Worm (Caenorhabditis elegans) whole organism, L4 larva: ENCODE data around the gene pepm-1.

Experiments used
- F10B5.3 ChIP-seq: sonication (generic microtip); optimal IDR thresholded peaks from 2 replicates; lab custom pipeline; 2016; ENCODE audit warnings: mild to moderate bottlenecking, missing genetic modification characterization, missing compliant biosample characterization
- F37D6.2 ChIP-seq: sonication (generic microtip); optimal IDR thresholded peaks from 2 replicates; lab custom pipeline; 2016; ENCODE audit warnings: mild to moderate bottlenecking, missing genetic modification characterization, missing compliant biosample characterization
- F44E2.7 ChIP-seq: fragments of 200-800 bp; sonication (Bioruptor generic); IDR thresholded peaks from 2 replicates; pipeline ENCODE4 v2.1.2; 2022; ENCODE audit warnings: missing genetic modification characterization, missing compliant biosample characterization
- R02D3.7 ChIP-seq: fragments of 150-350 bp; sonication (generic microtip); optimal IDR thresholded peaks from 3 replicates; lab custom pipeline; 2014; ENCODE audit warnings: missing biosample characterization, missing genetic modification characterization
- aha-1 ChIP-seq: fragments of 150-350 bp; peaks from one replicate; lab custom pipeline; 2014; ENCODE audit warnings: missing biosample characterization, missing genetic modification characterization
- aly-2 ChIP-seq: sonication (generic microtip); optimal IDR thresholded peaks from 2 replicates; lab custom pipeline; 2018; ENCODE audit warnings: missing biosample characterization, missing genetic modification characterization
- ceh-28 ChIP-seq: fragments of 150-350 bp; optimal IDR thresholded peaks from 2 replicates; lab custom pipeline; 2014; ENCODE audit warnings: missing biosample characterization, missing genetic modification reagents, missing genetic modification characterization
- ceh-44 ChIP-seq: fragments of 200-800 bp; sonication (Bioruptor generic); IDR thresholded peaks from 2 replicates; pipeline ENCODE4 v1.3.6; 2022; ENCODE audit warnings: missing genetic modification reagents, missing genetic modification characterization, missing compliant biosample characterization
- daf-16 ChIP-seq, 3 experiments: sonication (generic microtip); optimal IDR thresholded peaks; 2 replicates each; lab custom pipeline; 2016 to 2017; ENCODE audit warnings: missing genetic modification characterization in 3 of 3, missing genetic modification reagents in 3 of 3, mild to moderate bottlenecking in 2 of 3, missing compliant biosample characterization in 2 of 3, missing biosample characterization in 1 of 3, moderate library complexity in 1 of 3
- daf-19 ChIP-seq: fragments of 200-800 bp; sonication (Bioruptor generic); conservative IDR thresholded peaks from 2 replicates; pipeline ENCODE4 v1.3.6; 2022; ENCODE audit warnings: missing genetic modification characterization, missing compliant biosample characterization
- fkh-10 ChIP-seq: fragments of 150-350 bp; optimal IDR thresholded peaks from 2 replicates; lab custom pipeline; 2014; ENCODE audit warnings: missing biosample characterization, missing genetic modification reagents, missing genetic modification characterization
- lin-13 ChIP-seq: fragments of 150-350 bp; optimal IDR thresholded peaks from 2 replicates; lab custom pipeline; 2014; ENCODE audit warnings: missing biosample characterization, missing genetic modification reagents, missing genetic modification characterization
- lin-38 ChIP-seq: fragments of 200-800 bp; sonication (Bioruptor generic); IDR thresholded peaks from 2 replicates; pipeline ENCODE4 v1.3.6; 2022; ENCODE audit warnings: missing genetic modification reagents, missing genetic modification characterization, missing compliant biosample characterization
- madf-5 ChIP-seq, 2 experiments: fragments of 200-800 bp; sonication (Bioruptor generic); IDR thresholded peaks; 2 replicates each; pipeline ENCODE4 v1.3.6; 2022; ENCODE audit warnings: missing compliant biosample characterization in 2 of 2, missing genetic modification characterization in 2 of 2
- madf-9 ChIP-seq: fragments of 200-800 bp; sonication (Bioruptor generic); conservative IDR thresholded peaks from 2 replicates; pipeline ENCODE4 v1.3.6; 2022; ENCODE audit warnings: missing genetic modification reagents, missing genetic modification characterization, missing compliant biosample characterization
- mep-1 ChIP-seq: fragments of 150-350 bp; sonication (generic microtip); optimal IDR thresholded peaks from 3 replicates; lab custom pipeline; 2014; ENCODE audit warnings: missing biosample characterization, missing genetic modification characterization
- mes-2 ChIP-seq: sonication (generic microtip); optimal IDR thresholded peaks from 2 replicates; lab custom pipeline; 2016; ENCODE audit warnings: missing genotype, mild to moderate bottlenecking, missing genetic modification characterization, missing compliant biosample characterization; ENCODE audit not compliant: poor library complexity, severe bottlenecking
- nhr-237 ChIP-seq: sonication (generic microtip); optimal IDR thresholded peaks from 2 replicates; lab custom pipeline; 2017; ENCODE audit warnings: missing biosample characterization, missing genetic modification characterization
- nhr-28 ChIP-seq: fragments of 150-350 bp; optimal IDR thresholded peaks from 2 replicates; lab custom pipeline; 2014; ENCODE audit warnings: missing biosample characterization, missing genetic modification characterization
- nhr-42 ChIP-seq: fragments of 200-800 bp; sonication (Bioruptor generic); IDR thresholded peaks from 2 replicates; pipeline ENCODE4 v1.3.6; 2022; ENCODE audit warnings: missing genetic modification characterization, missing compliant biosample characterization
- nhr-48 ChIP-seq: sonication (generic microtip); optimal IDR thresholded peaks from 2 replicates; lab custom pipeline; 2016; ENCODE audit warnings: mild to moderate bottlenecking, missing genetic modification characterization, missing compliant biosample characterization
- pha-4 ChIP-seq, 2 experiments: fragments of 150-350 bp in 1 of 2; fragments of 200-800 bp in 1 of 2; sonication (Bioruptor generic) in 1 of 2; IDR thresholded peaks in 1 of 2; optimal IDR thresholded peaks in 1 of 2; 2 replicates each; pipeline versions ENCODE4 v1.3.6 to Lab custom; 2014 to 2022; ENCODE audit warnings: missing genetic modification characterization in 2 of 2, missing genetic modification reagents in 2 of 2, missing biosample characterization in 1 of 2, missing compliant biosample characterization in 1 of 2
- spr-3 ChIP-seq: fragments of 200-800 bp; sonication (Bioruptor generic); optimal IDR thresholded peaks from 2 replicates; lab custom pipeline; 2018; ENCODE audit warnings: mild to moderate bottlenecking, missing genetic modification characterization, missing compliant biosample characterization
- unc-39 ChIP-seq: sonication (generic microtip); optimal IDR thresholded peaks from 2 replicates; lab custom pipeline; 2017; ENCODE audit warnings: missing biosample characterization, missing genetic modification characterization
- unc-62 ChIP-seq, 3 experiments: fragments of 150-350 bp in 1 of 3; sonication (generic microtip); optimal IDR thresholded peaks in 2 of 3; peaks in 1 of 3; 1 replicate in 1 of 3; 2 replicates in 2 of 3; lab custom pipeline; 2014 to 2017; ENCODE audit warnings: missing biosample characterization in 3 of 3, missing genetic modification characterization in 3 of 3, missing genetic modification reagents in 3 of 3, missing genotype in 1 of 3
- zag-1 ChIP-seq: fragments of 150-350 bp; optimal IDR thresholded peaks from 2 replicates; lab custom pipeline; 2014; ENCODE audit warnings: missing biosample characterization, missing genetic modification characterization
- ztf-11 ChIP-seq: fragments of 150-350 bp; optimal IDR thresholded peaks from 2 replicates; lab custom pipeline; 2014; ENCODE audit warnings: missing biosample characterization, missing genetic modification characterization

The pepm-1 gene

DNA sequence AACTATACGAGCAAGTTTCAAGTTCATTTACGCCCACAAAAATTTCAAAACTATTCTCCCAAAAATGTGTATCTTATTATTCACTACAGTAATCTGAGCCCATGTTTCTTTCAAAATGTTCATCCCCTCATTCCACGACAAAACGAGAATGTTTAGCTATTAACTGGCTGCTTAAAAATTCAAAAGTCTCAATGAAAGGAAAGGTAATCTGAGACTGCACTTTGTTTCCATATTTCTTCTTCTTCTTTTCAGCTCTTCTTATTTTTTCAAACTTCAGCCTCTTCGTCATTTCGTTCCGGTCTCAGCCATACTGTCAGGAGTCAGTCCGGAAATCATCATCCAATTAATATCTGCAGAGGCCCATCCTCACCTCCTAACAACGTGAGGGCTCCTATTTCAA, 43.9 kb downstream of the pepm-1 start, which contains the start of gene unc-39:
TSS of gene unc-39 (plus strand) at position 301 of the 400 bp plus-strand sequence.
- TF ChIP-seq F44E2.7 (GFP tag; lab: Robert Waterston, UW): no peak
- TF ChIP-seq mes-2 (tag; lab: Kevin White, UChicago): no peak
- no peak for TF ChIP-seq nhr-237 (tag; lab: Kevin White, UChicago)
- no peak for TF ChIP-seq nhr-28 (tag; lab: Kevin White, UChicago)
- TF ChIP-seq spr-3: no peak
- TF ChIP-seq daf-16 (GFP tag; optimal IDR thresholded peaks at IDR 0.05; lab: Kevin White, UChicago): no peak
- TF ChIP-seq daf-16 (tag; optimal IDR thresholded peaks at IDR 0.05; lab: Kevin White, UChicago): no peak
- TF ChIP-seq fkh-10 (GFP tag; lab: Kevin White, UChicago): no peak
- no peak for TF ChIP-seq ceh-44 (GFP tag; lab: Robert Waterston, UW)
- TF ChIP-seq daf-19 (GFP tag; lab: Robert Waterston, UW): no peak
- no peak for TF ChIP-seq R02D3.7 (tag; lab: Kevin White, UChicago)
- no peak for TF ChIP-seq madf-9 (GFP tag; lab: Robert Waterston, UW)
- TF ChIP-seq pha-4 (GFP tag; IDR thresholded peaks at IDR 0.05; lab: Robert Waterston, UW): no peak
- TF ChIP-seq pha-4 (tag; optimal IDR thresholded peaks at IDR 0.05; lab: Kevin White, UChicago): no peak
- TF ChIP-seq lin-38 (GFP tag; lab: Robert Waterston, UW): no peak
- TF ChIP-seq F10B5.3 (tag; lab: Kevin White, UChicago): no peak
- no peak for TF ChIP-seq ztf-11 (tag; lab: Kevin White, UChicago)
- TF ChIP-seq nhr-48 (tag; lab: Kevin White, UChicago): no peak
- TF ChIP-seq lin-13 (GFP tag; lab: Kevin White, UChicago): no peak
- TF ChIP-seq F37D6.2: no peak

DNA sequence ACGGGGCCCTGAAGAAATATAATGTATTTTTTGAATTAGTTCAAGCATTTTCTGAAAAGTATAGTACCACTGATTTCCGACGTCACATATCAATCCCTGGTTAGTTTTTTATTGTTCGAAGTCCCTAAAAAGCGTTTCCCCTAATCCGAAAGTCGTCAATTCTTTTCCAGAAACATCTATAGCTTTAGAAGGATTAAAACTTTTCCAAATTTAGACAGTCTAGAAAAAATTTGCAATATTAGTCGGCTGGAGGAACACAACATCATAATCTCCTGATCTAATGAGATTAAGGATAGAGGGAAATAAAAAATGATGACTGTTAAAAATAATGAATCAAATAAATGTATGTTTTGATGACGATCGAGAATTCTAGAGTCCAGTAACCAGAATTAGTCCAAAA, 49.1 kb downstream of the pepm-1 start:
- TF ChIP-seq unc-39 (tag; lab: Kevin White, UChicago) (no peak), ceh-28 (no peak), unc-62 (GFP tag; optimal IDR thresholded peaks at IDR 0.05 in 1 of 2; lab: Kevin White, UChicago) (peak in 1 of 2 experiments; percentile 77), unc-62 (tag; optimal IDR thresholded peaks at IDR 0.05; lab: Kevin White, UChicago) (no peak), aly-2 (tag; lab: Kevin White, UChicago) (no peak), nhr-42 (GFP tag; lab: Robert Waterston, UW) (no peak), madf-5 (GFP tag; IDR thresholded peaks at IDR 0.05; lab: Robert Waterston, UW) (no peak), mep-1 (no peak)

DNA sequence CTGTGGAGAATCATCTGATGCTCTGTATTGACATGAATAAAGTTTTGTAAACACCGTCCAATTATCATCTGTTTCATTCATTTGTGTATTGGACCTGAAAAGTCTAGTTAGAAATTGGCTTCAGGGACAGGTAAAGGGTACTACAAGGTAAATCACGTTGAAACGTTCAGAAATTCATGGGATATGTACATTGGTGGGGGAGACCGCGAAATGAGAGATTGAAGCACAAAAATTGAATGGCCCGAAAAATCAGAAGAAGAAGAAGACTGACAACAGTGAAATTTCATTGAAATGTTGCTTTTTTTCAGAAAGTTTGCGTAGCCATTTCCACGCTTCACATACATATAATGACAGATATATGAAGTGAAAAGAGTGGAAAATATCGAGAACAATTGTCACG, 50.1 kb downstream of the pepm-1 start, which contains the start of gene npr-43:
TSS of gene npr-43 (minus strand) at position 101 of the 400 bp plus-strand sequence.
- TF ChIP-seq aha-1 (peak; percentile 68), zag-1 (tag; lab: Kevin White, UChicago) (no peak)
